Worm (Caenorhabditis elegans) whole organism, L4 larva: ENCODE results near the gene F29A7.4.

Source experiments
- ama-1 ChIP-seq: fragments of 150-350 bp; optimal IDR thresholded peaks from 2 replicates; lab custom pipeline; 2014; ENCODE audit warnings: inconsistent platforms, mixed read lengths
- attf-4 ChIP-seq: sonication (generic microtip); optimal IDR thresholded peaks from 3 replicates; lab custom pipeline; 2017; ENCODE audit warnings: missing biosample characterization, missing genetic modification characterization
- ceh-20 ChIP-seq: fragments of 200-800 bp; sonication (Bioruptor generic); IDR thresholded peaks from 2 replicates; pipeline ENCODE4 v1.3.6; 2022; ENCODE audit warnings: missing genetic modification reagents, missing genetic modification characterization, missing compliant biosample characterization
- egl-27 ChIP-seq: sonication (generic microtip); optimal IDR thresholded peaks from 3 replicates; lab custom pipeline; 2017; ENCODE audit warnings: missing biosample characterization, missing genetic modification reagents, missing genetic modification characterization
- hmg-1.1 ChIP-seq: fragments of 200-800 bp; sonication (Bioruptor generic); IDR thresholded peaks from 2 replicates; pipeline ENCODE4 v1.3.6; 2022; ENCODE audit warnings: missing genetic modification reagents, missing genetic modification characterization, missing compliant biosample characterization
- lir-3 ChIP-seq: sonication (generic microtip); optimal IDR thresholded peaks from 2 replicates; lab custom pipeline; 2016; ENCODE audit warnings: mild to moderate bottlenecking, missing genetic modification characterization, missing compliant biosample characterization
- mdt-29 ChIP-seq: fragments of 200-800 bp; sonication (Bioruptor generic); IDR thresholded peaks from 2 replicates; pipeline ENCODE4 v1.3.6; 2022; ENCODE audit warnings: missing genetic modification reagents, missing genetic modification characterization, missing compliant biosample characterization
- nhr-111 ChIP-seq: fragments of 200-800 bp; sonication (Bioruptor generic); optimal IDR thresholded peaks from 2 replicates; lab custom pipeline; 2018; ENCODE audit warnings: mild to moderate bottlenecking, missing genetic modification characterization, missing compliant biosample characterization
- nhr-25 ChIP-seq: sonication (generic microtip); optimal IDR thresholded peaks from 2 replicates; lab custom pipeline; 2017; ENCODE audit warnings: missing genetic modification characterization, mild to moderate bottlenecking, missing compliant biosample characterization, antibody characterized with exemption, moderate library complexity, borderline replicate concordance; ENCODE audit not compliant: insufficient read depth
- nhr-48 ChIP-seq: sonication (generic microtip); optimal IDR thresholded peaks from 2 replicates; lab custom pipeline; 2016; ENCODE audit warnings: mild to moderate bottlenecking, missing genetic modification characterization, missing compliant biosample characterization
- skn-1 ChIP-seq: fragments of 150-350 bp; optimal IDR thresholded peaks from 2 replicates; lab custom pipeline; 2014; ENCODE audit warnings: missing biosample characterization, missing genetic modification characterization
- snpc-4 ChIP-seq: fragments of 150-350 bp; optimal IDR thresholded peaks from 2 replicates; lab custom pipeline; 2014; ENCODE audit warnings: missing biosample characterization, missing genetic modification characterization
- zfp-2 ChIP-seq: sonication (generic microtip); optimal IDR thresholded peaks from 2 replicates; lab custom pipeline; 2016; ENCODE audit warnings: mild to moderate bottlenecking, missing genetic modification characterization, missing compliant biosample characterization

DNA sequence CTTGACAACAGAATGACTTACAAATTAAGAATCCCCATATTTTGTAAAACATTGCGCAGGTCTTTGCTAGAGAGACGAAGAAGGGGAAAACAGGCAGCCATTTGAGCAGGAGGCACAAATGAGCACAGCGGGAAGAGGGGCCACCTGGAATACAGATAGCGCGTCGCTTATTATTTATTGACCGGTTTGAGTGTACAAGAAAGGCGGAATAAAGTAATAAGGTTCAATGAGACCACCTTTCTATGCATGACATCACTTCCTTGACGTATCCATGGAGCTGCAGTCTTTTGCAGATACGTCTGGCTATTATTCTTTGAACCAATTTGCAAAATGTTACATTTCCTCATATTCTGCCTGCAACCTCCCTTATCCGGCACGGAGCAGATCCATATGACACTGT lies 25.1 kb downstream of the F29A7.4 start, which contains the start of gene fbxb-111:
- TF ChIP-seq ceh-20 (GFP tag; lab: Robert Waterston, UW) (no peak), mdt-29 (GFP tag; lab: Robert Waterston, UW) (no peak), egl-27 (tag; lab: Kevin White, UChicago) (no peak), snpc-4 (tag; lab: Kevin White, UChicago) (no peak), nhr-111 (no peak), zfp-2 (tag; lab: Kevin White, UChicago) (no peak), nhr-48 (tag; lab: Kevin White, UChicago) (no peak), ama-1 (lab: Kevin White, UChicago) (no peak), skn-1 (tag; lab: Kevin White, UChicago) (no peak), hmg-1.1 (GFP tag; lab: Robert Waterston, UW) (no peak), nhr-25 (tag; lab: Kevin White, UChicago) (no peak), attf-4 (tag; lab: Kevin White, UChicago) (no peak), lir-3 (tag; lab: Kevin White, UChicago) (no peak)
